Worm (Caenorhabditis elegans): ENCODE measurements around the gene ostf-4.
A peak's percentile ranks its signal among the peaks of the same experiment; 100 is the strongest.

ostf-4 gene

ce11 chrIII:10351595-10352207 is 33.3 kb upstream of the ostf-4 start, which contains the start of gene T07C4.3 (continued):
- TF ChIP-seq rcor-1 (GFP tag; IDR thresholded peaks at IDR 0.05) (no peak), B0336.3 (GFP tag; IDR thresholded peaks at IDR 0.05) (no peak), ama-1 (optimal IDR thresholded peaks at IDR 0.05) (no peak), ama-1 (GFP tag; optimal IDR thresholded peaks at IDR 0.05) (no peak), xnd-1 (tag; optimal IDR thresholded peaks at IDR 0.05) (peak; percentile 28), tlf-1 (GFP tag; optimal IDR thresholded peaks at IDR 0.05) (peak; percentile 44), aptf-2 (GFP tag; conservative IDR thresholded peaks at IDR 0.05) (no peak), dpl-1 (GFP tag; optimal IDR thresholded peaks at IDR 0.05) (peak; percentile 32), tbx-9 (tag; optimal IDR thresholded peaks at IDR 0.05; ENCODE audit: borderline replicate concordance) (no peak), egl-18 (GFP tag; IDR thresholded peaks at IDR 0.05) (no peak), B0019.2 (GFP tag; conservative IDR thresholded peaks at IDR 0.05) (peak; percentile 63; the same call in 1 of the 2 replicates), him-1 (tag; optimal IDR thresholded peaks at IDR 0.05) (no peak), ztf-25 (GFP tag; IDR thresholded peaks at IDR 0.05) (no peak), cebp-2 (GFP tag; IDR thresholded peaks at IDR 0.05) (no peak), ceh-58 (GFP tag; IDR thresholded peaks at IDR 0.05) (no peak), unc-62 (GFP tag; optimal IDR thresholded peaks at IDR 0.05) (no peak), D2030.7 (GFP tag; IDR thresholded peaks at IDR 0.05) (peak; percentile 71), efl-1 (GFP tag; optimal IDR thresholded peaks at IDR 0.05) (peak; percentile 70), F23B12.7 (tag; optimal IDR thresholded peaks at IDR 0.05; ENCODE audit: insufficient read depth) (no peak), lin-35 (GFP tag; optimal IDR thresholded peaks at IDR 0.05) (no peak), ZK185.1 (tag; optimal IDR thresholded peaks at IDR 0.05; ENCODE audit: poor library complexity, severe bottlenecking) (no peak), hlh-26 (GFP tag; conservative IDR thresholded peaks at IDR 0.05) (no peak)

DNA sequence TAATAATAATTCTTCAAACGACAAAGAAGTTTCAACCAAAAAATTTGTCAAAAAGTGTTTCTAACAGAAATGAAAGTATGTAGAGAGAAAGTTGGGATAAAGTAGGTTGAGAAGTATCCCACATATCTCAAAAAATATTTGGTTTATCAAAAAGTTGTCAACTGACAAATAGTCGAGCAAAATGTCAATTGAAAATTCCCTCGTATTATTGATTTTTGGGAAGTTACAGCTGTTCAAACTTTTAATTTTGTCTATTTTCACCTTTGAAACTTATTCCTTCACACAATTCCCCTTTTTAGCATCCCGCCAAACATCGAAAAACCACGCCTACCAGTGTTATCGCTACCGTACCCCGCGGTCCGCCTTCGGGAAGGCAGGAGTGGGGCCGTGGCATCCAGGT is 28.7 kb upstream of the ostf-4 start, which contains the start of gene tbx-8:
TSS of gene tbx-8 (plus strand) at position 301 of the 400 bp plus-strand sequence.
- no peak for TF ChIP-seq rec-8 (tag; optimal IDR thresholded peaks at IDR 0.05)
- TF ChIP-seq F39B2.1 (GFP tag; IDR thresholded peaks at IDR 0.05) = no peak
- no peak for TF ChIP-seq tlf-1 (GFP tag; optimal IDR thresholded peaks at IDR 0.05)
- TF ChIP-seq nhr-80 (tag; optimal IDR thresholded peaks at IDR 0.05) = no peak
- peak; percentile 46; the same call in 1 of the 2 replicates for TF ChIP-seq zfh-2 (GFP tag; conservative IDR thresholded peaks at IDR 0.05)
- TF ChIP-seq xnd-1 (tag; optimal IDR thresholded peaks at IDR 0.05) = no peak
- no peak for TF ChIP-seq T07F8.4 (tag; optimal IDR thresholded peaks at IDR 0.05)
- no peak for TF ChIP-seq hmg-1.2 (GFP tag; IDR thresholded peaks at IDR 0.05)

- TF ChIP-seq xnd-1 (tag; optimal IDR thresholded peaks at IDR 0.05) (no peak), unc-62 (GFP tag; optimal IDR thresholded peaks at IDR 0.05) (peak; percentile 56)
These were observed 26.4 kb upstream of the ostf-4 start for ce11 chrIII:10344762-10345161.

DNA sequence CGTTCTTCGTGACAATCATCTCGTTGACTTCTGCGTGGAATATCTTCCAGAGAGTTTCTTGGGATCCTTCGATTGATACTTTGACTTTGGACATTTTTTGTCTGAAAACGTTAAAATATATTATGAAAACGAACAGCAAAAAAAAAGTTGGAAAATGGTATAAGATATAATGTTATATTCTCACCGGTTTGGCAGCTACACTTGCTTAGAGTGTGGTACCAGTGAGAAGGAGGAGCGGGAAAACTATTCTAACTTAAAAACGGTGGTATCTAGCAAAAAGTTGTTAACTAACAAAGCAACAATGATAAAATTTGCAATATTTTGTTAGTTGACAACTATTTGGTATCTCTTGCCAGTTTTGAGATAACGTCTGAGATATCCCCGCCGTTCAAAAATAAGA is 23.4 kb upstream of the ostf-4 start, which contains the start of gene tbx-9:
TSS of gene tbx-9 (minus strand) at position 101 of the 400 bp plus-strand sequence.
- no peak for TF ChIP-seq sea-2 (GFP tag; IDR thresholded peaks at IDR 0.05)
- TF ChIP-seq T07F8.4 (tag; optimal IDR thresholded peaks at IDR 0.05) = no peak
- no peak for TF ChIP-seq atf-7 (tag; optimal IDR thresholded peaks at IDR 0.05)
- TF ChIP-seq nhr-27 (tag; optimal IDR thresholded peaks at IDR 0.05) = no peak
- no peak for TF ChIP-seq rec-8 (tag; optimal IDR thresholded peaks at IDR 0.05)

DNA sequence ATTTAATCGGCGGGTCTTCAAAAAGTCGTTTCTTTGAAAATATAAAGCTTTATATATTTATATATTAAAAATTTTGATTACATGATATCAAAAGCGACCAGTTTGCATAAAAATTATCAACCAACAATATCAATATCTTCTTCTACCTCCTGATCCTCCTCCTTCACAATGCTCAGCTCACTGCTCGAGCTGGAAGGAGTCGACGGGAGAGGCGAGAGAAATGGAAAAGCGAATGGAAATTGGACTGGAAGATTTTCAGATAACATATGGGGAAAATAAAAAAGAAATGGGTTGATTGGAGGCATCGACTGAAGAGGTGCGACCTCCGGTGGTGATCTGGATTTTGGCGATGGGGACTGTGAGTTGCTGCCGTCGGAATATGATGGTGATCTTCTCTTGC is 21.6 kb upstream of the ostf-4 start:
- no peak for TF ChIP-seq lin-40 (tag; optimal IDR thresholded peaks at IDR 0.05)
- TF ChIP-seq cebp-2 (GFP tag; IDR thresholded peaks at IDR 0.05) = 0 out of 2 replicates have a peak, but pooled peaks have one; percentile 19
- TF ChIP-seq rcor-1 (GFP tag; IDR thresholded peaks at IDR 0.05) = no peak
- TF ChIP-seq tbx-9 (tag; optimal IDR thresholded peaks at IDR 0.05; ENCODE audit: borderline replicate concordance) = peak; percentile 12
- peak; percentile 21 for TF ChIP-seq repo-1 (tag; optimal IDR thresholded peaks at IDR 0.05)
- TF ChIP-seq Y67H2A.10 (GFP tag; conservative IDR thresholded peaks at IDR 0.05) = no peak

Measured in whole organism, young adult.